Worm (Caenorhabditis elegans): ENCODE data around the gene T07G12.2.

Gene T07G12.2

DNA sequence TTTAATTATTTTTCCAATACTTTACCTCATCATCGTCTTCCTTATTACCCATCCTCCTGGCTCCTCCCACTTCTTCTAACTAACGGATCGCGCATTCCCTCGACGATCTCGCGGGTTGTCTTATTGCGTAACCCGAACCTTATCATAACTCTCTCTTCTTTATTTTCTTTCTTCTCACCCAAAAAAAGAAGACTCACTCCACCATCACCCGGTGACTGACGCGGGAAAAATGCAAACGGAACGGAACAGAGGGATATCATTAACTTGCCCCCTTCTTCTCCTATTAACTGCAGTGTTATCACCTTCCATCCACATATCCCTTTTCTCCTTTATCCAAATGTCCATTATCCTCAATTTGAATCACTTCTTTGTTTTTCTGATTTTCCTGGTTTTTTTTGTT is 39.6 kb downstream of the T07G12.2 start:
- no peak for TF ChIP-seq pros-1 (tag; optimal IDR thresholded peaks at IDR 0.05)
- peak; percentile 31 for TF ChIP-seq ref-2 (tag; optimal IDR thresholded peaks at IDR 0.05)

DNA sequence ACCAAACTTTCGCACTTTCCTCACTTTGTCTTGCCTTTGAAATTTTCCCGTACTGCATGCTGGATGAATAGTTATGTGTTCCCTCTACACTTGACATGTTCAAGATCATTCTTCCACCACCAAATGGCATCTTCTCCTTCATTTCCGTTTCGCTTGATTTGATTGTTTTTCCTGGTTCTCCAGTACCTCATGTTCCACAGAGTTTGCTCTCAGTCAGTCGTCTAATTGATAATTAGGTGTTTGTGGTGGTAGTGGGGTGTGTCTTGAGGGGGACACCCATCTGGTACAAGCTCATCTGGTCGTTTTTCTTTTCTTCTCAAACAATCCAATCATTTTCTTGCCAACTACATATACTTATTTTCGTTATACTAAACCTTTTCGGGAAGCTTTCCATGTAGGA is 40.5 kb downstream of the T07G12.2 start:
- TF ChIP-seq che-1 (tag; optimal IDR thresholded peaks at IDR 0.05) (no peak), pqm-1 (tag; optimal IDR thresholded peaks at IDR 0.05) (no peak), unc-42 (tag; optimal IDR thresholded peaks at IDR 0.05) (peak; percentile 69), ahr-1 (tag; optimal IDR thresholded peaks at IDR 0.05) (no peak)

- TF ChIP-seq unc-42 (tag; optimal IDR thresholded peaks at IDR 0.05) (peak; percentile 59), ceh-24 (tag; optimal IDR thresholded peaks at IDR 0.05) (no peak)
Measured at ce11 chrIV:10573471-10573870, 43.0 kb downstream of the T07G12.2 start.

- TF ChIP-seq ahr-1 (tag; optimal IDR thresholded peaks at IDR 0.05) (no peak), unc-42 (tag; optimal IDR thresholded peaks at IDR 0.05) (peak; percentile 83)
Measured at ce11 chrIV:10574471-10574870, 44.0 kb downstream of the T07G12.2 start.

DNA sequence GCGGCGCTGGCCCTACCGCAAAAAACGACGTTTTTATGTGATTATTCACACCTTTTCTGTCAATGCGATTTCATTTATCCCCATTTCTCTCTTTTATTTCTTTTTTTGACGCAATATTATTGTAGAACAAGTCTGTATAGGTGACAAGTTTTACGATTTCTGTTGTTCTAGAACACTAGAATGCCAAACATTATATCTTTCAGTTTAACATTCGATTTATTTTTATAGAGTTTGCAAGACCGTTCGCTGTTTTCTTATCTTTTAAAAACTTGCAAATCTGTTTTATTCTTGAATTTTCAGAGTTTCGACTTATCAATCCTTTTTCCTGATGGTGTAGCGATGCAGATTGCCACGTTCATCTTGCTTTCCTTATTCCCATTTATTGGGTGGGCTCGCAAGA is 45.5 kb downstream of the T07G12.2 start, which contains the start of gene efn-2:
efn-2 (plus strand) TSS at position 301 of the 400 bp plus-strand sequence.
- TF ChIP-seq ttx-3 (tag; optimal IDR thresholded peaks at IDR 0.05): no peak
- no peak for TF ChIP-seq lin-11 (tag; optimal IDR thresholded peaks at IDR 0.05)
- TF ChIP-seq odd-2 (tag; optimal IDR thresholded peaks at IDR 0.05): no peak
- no peak for TF ChIP-seq pqm-1 (tag; optimal IDR thresholded peaks at IDR 0.05)
- no peak for TF ChIP-seq ceh-2 (tag; optimal IDR thresholded peaks at IDR 0.05)
- TF ChIP-seq rnt-1 (tag; optimal IDR thresholded peaks at IDR 0.05): no peak

DNA sequence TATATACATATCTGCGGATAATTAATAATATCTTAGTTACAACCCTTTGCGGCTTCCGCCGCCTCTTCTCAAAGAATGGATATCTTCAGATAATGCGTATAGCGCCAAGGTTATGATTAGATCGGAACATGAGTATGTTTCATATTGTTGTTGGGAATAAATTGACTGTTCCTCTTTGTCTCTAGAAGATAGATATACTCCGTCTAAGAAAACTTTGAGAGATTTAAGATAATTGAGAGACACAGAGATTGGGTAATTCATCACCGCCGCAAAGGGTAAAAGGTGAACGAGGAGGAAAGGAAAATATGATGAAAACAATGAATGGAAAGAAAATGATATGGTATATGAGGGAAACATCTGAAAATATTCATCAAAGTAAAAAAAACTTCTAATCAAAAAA is 46.1 kb downstream of the T07G12.2 start:
- peak; percentile 32 for TF ChIP-seq unc-55 (GFP tag; optimal IDR thresholded peaks at IDR 0.05)
- TF ChIP-seq madf-2 (tag; optimal IDR thresholded peaks at IDR 0.05): no peak

DNA sequence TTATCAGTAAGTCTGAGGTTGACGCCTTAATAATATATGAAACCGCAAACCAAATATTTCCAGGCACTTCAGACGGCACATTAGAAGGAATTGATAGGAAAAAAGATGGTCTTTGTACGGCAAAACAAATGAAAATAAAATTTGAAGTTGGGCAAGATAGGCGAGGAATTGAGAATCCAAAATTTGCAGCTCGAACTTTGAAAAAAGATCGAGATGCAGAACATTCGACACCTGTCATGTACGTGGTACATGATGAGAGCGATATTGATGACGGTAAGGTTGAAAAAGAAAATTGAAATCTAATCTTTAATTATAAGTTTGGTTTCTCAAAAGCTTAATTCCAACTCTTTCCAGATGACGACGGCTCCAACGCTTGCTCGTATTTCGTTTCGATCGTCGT is 47.1 kb downstream of the T07G12.2 start:
- TF ChIP-seq che-1 (tag; optimal IDR thresholded peaks at IDR 0.05): no peak

DNA sequence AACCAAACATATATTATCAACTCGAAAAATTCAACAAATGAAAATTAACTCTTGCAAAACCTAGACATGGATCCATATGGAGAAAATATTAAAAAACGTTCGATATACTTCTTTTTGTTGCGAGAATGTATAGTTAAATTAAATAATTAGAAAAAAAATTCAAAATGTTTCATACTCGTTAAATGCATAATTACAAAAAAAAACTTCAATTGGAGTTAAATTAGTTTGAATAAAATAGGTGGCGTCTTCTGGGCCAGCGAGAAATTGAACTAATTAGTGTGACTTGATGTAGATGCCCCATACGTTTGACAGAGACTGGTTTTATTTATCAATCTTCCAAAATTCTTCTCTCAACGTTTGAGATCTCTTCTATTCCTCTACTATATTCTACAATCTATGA is 47.9 kb downstream of the T07G12.2 start, which contains the start of gene lgc-43:
lgc-43 (plus strand) TSS at position 301 of the 400 bp plus-strand sequence.
- TF ChIP-seq npax-4 (tag; optimal IDR thresholded peaks at IDR 0.05): no peak
- TF ChIP-seq zip-5 (tag; optimal IDR thresholded peaks at IDR 0.05): no peak
- TF ChIP-seq tbx-7 (tag; optimal IDR thresholded peaks at IDR 0.05): no peak
- no peak for TF ChIP-seq odd-2 (tag; optimal IDR thresholded peaks at IDR 0.05)
- no peak for TF ChIP-seq pat-9 (tag; optimal IDR thresholded peaks at IDR 0.05)
- no peak for TF ChIP-seq sox-4 (tag; optimal IDR thresholded peaks at IDR 0.05)
- no peak for TF ChIP-seq pros-1 (tag; optimal IDR thresholded peaks at IDR 0.05)
- TF ChIP-seq nhr-232 (tag; optimal IDR thresholded peaks at IDR 0.05): no peak
- TF ChIP-seq ceh-34 (tag; optimal IDR thresholded peaks at IDR 0.05): no peak
- no peak for TF ChIP-seq hlh-13 (GFP tag; optimal IDR thresholded peaks at IDR 0.05)
- no peak for TF ChIP-seq unc-55 (GFP tag; optimal IDR thresholded peaks at IDR 0.05)
- no peak for TF ChIP-seq ceh-6 (GFP tag; optimal IDR thresholded peaks at IDR 0.05)
- no peak for TF ChIP-seq hlh-8 (tag; optimal IDR thresholded peaks at IDR 0.05)
- no peak for TF ChIP-seq ztf-16 (tag; optimal IDR thresholded peaks at IDR 0.05)
- no peak for TF ChIP-seq pqm-1 (tag; optimal IDR thresholded peaks at IDR 0.05)
